Worm (Caenorhabditis elegans) whole organism, early embryonic: ENCODE data around the gene M05D6.5.

ENCODE experiments used
- ama-1 ChIP-seq: fragments of 150-350 bp; optimal IDR thresholded peaks from 2 replicates; lab custom pipeline; 2014
- ceh-13 ChIP-seq: fragments of 200-800 bp; sonication (Bioruptor generic); optimal IDR thresholded peaks from 2 replicates; lab custom pipeline; 2018; ENCODE audit warnings: mild to moderate bottlenecking, missing genetic modification characterization, missing compliant biosample characterization
- flt-1 ChIP-seq: fragments of 200-800 bp; sonication (Bioruptor generic); IDR thresholded peaks from 2 replicates; pipeline ENCODE4 v1.3.6; 2022; ENCODE audit warnings: missing genetic modification characterization, missing compliant biosample characterization
- sea-1 ChIP-seq: fragments of 200-800 bp; sonication (Bioruptor generic); conservative IDR thresholded peaks from 2 replicates; pipeline ENCODE4 v1.3.6; 2022; ENCODE audit warnings: missing genetic modification characterization, missing compliant biosample characterization
- tbx-11 ChIP-seq: fragments of 200-800 bp; sonication (Bioruptor generic); IDR thresholded peaks from 2 replicates; pipeline ENCODE4 v1.3.6; 2022; ENCODE audit warnings: missing genetic modification characterization, missing compliant biosample characterization
- tra-4 ChIP-seq: sonication (generic microtip); optimal IDR thresholded peaks from 2 replicates; lab custom pipeline; 2017; ENCODE audit warnings: missing genetic modification characterization, missing compliant biosample characterization

- TF ChIP-seq ceh-13 (GFP tag; lab: Kevin White, UChicago) (no peak), sea-1 (GFP tag; lab: Robert Waterston, UW) (no peak), tbx-11 (no peak), ama-1 (lab: Kevin White, UChicago) (no peak), flt-1 (GFP tag; lab: Robert Waterston, UW) (no peak), tra-4 (no peak)
These were observed 47.0 kb downstream of the M05D6.5 start, which contains the start of gene acp-4 for ce11 chrII:8435005-8435404.
